Fruit fly (Drosophila melanogaster): Measurements from ENCODE around the gene Galk.

Gene Galk

DNA sequence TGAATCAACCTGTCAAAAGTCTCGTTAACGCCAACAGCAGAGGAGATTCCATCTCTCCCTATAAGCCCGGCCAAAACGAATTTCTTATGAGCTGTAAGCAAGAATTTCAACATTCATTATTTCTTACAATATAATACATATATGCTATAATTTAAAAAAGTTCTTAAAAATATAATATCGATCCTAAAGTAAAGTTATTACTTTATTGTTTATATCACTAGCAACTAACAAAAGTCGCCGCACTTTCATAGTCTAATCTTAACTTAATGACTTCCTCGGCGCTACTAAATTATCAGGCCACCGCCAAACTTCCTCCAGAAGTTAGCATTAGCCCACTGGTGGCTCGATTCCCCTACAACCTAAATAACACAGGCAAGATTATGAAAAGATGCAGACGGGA is 47.6 kb upstream of the Galk start (continued):
- TF ChIP-seq N (GFP tag; optimal IDR thresholded peaks at IDR 0.05), result no peak
- no peak for TF ChIP-seq GATAd (GFP tag; optimal IDR thresholded peaks at IDR 0.05)
- peak; percentile 76 for TF ChIP-seq Sp1 (GFP tag; optimal IDR thresholded peaks at IDR 0.05)
- peak in 1 of 2 experiments; percentile 68 for TF ChIP-seq foxo (GFP tag; optimal IDR thresholded peaks at IDR 0.05)

- TF ChIP-seq h (GFP tag; optimal IDR thresholded peaks at IDR 0.05), result peak; percentile 30
- peak; percentile 25 for TF ChIP-seq rgr (GFP tag; optimal IDR thresholded peaks at IDR 0.05)
- peak; percentile 30 for TF ChIP-seq Myc (optimal IDR thresholded peaks at IDR 0.05)
- no peak for TF ChIP-seq lola (GFP tag; optimal IDR thresholded peaks at IDR 0.05)
- peak; percentile 8 for TF ChIP-seq ey (GFP tag; optimal IDR thresholded peaks at IDR 0.05)
- TF ChIP-seq psq (GFP tag; optimal IDR thresholded peaks at IDR 0.05), result no peak
- peak; percentile 29 for TF ChIP-seq Sp1 (GFP tag; optimal IDR thresholded peaks at IDR 0.05)
- TF ChIP-seq fru (GFP tag; optimal IDR thresholded peaks at IDR 0.05), result peak; percentile 11
- TF ChIP-seq HLH106 (tag; optimal IDR thresholded peaks at IDR 0.05), result peak; percentile 2
- TF ChIP-seq OdsH (GFP tag; optimal IDR thresholded peaks at IDR 0.05), result peak; percentile 6
Measured at dm6 chr3L:9032871-9033270, 47.0 kb upstream of the Galk start.

dm6 chr3L:9029183-9029789 is 43.4 kb upstream of the Galk start:
- no peak for TF ChIP-seq Hnf4 (GFP tag; optimal IDR thresholded peaks at IDR 0.05)
- TF ChIP-seq usp (GFP tag; optimal IDR thresholded peaks at IDR 0.05), result no peak
- TF ChIP-seq dl (GFP tag; optimal IDR thresholded peaks at IDR 0.05; ENCODE audit: insufficient read depth in 1 of 2, partially characterized antibody in 2 of 2), result no peak
- no peak for TF ChIP-seq brk (GFP tag; optimal IDR thresholded peaks at IDR 0.05)
- no peak for TF ChIP-seq tai (GFP tag; optimal IDR thresholded peaks at IDR 0.05)
- no peak for TF ChIP-seq woc (GFP tag; optimal IDR thresholded peaks at IDR 0.05)

- TF ChIP-seq Hr78 (GFP tag; optimal IDR thresholded peaks at IDR 0.05), result no peak
- TF ChIP-seq brk (GFP tag; optimal IDR thresholded peaks at IDR 0.05), result no peak
- TF ChIP-seq dmrt93B (GFP tag; optimal IDR thresholded peaks at IDR 0.05), result no peak
- TF ChIP-seq Hr83 (GFP tag; optimal IDR thresholded peaks at IDR 0.05; ENCODE audit: poor library complexity, severe bottlenecking), result no peak
- TF ChIP-seq Abd-B (GFP tag; optimal IDR thresholded peaks at IDR 0.05), result no peak
- no peak for TF ChIP-seq pan (optimal IDR thresholded peaks at IDR 0.05)
- TF ChIP-seq dl (GFP tag; optimal IDR thresholded peaks at IDR 0.05; ENCODE audit: insufficient read depth in 1 of 2, partially characterized antibody in 2 of 2), result no peak
- no peak for TF ChIP-seq ey (GFP tag; optimal IDR thresholded peaks at IDR 0.05)
- TF ChIP-seq N (GFP tag; optimal IDR thresholded peaks at IDR 0.05), result no peak
Measured at dm6 chr3L:9028057-9028456, 42.2 kb upstream of the Galk start.

DNA sequence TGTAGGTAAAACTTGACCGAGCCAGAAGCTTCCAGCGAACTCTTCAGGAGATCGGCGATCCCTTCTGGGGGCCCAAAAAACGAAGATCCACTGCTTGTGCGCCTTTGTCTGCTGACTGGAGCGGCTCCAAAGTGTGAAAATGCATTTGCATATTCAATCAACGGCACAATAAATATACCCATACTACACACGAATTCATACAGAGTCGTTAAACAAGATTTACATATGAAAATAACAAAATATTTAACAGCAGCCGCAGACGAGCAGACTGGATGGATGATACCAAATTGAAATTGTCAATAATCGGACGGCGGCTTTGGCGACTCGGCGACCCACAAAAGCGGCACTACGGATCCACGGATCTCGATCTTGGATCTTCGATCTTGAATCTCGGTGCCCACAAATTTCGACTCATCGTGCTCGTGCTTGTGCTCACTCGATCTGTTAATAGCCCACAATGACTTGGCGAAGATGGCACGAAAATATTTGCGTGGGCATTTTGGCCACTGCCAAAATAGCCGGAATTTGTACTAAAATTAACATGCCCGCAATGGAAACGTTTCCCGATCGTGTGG is 41.3 kb upstream of the Galk start:
- TF ChIP-seq Sp1 (GFP tag; optimal IDR thresholded peaks at IDR 0.05) (no peak), pan (optimal IDR thresholded peaks at IDR 0.05) (no peak), lola (GFP tag; optimal IDR thresholded peaks at IDR 0.05) (no peak), dl (GFP tag; optimal IDR thresholded peaks at IDR 0.05; ENCODE audit: insufficient read depth in 1 of 2, partially characterized antibody in 2 of 2) (no peak), GATAd (GFP tag; optimal IDR thresholded peaks at IDR 0.05) (no peak), Jra (GFP tag; optimal IDR thresholded peaks at IDR 0.05) (no peak), dmrt93B (GFP tag; optimal IDR thresholded peaks at IDR 0.05) (no peak), Dif (GFP tag; optimal IDR thresholded peaks at IDR 0.05; ENCODE audit: partially characterized antibody) (no peak), ey (GFP tag; optimal IDR thresholded peaks at IDR 0.05) (no peak), jim (GFP tag; optimal IDR thresholded peaks at IDR 0.05) (no peak), dsf (GFP tag; optimal IDR thresholded peaks at IDR 0.05; ENCODE audit: borderline replicate concordance) (no peak), h (GFP tag; optimal IDR thresholded peaks at IDR 0.05) (no peak), rgr (GFP tag; optimal IDR thresholded peaks at IDR 0.05) (no peak), Mio (GFP tag; optimal IDR thresholded peaks at IDR 0.05) (no peak), N (GFP tag; optimal IDR thresholded peaks at IDR 0.05) (no peak)

- peak; percentile 12 for TF ChIP-seq woc (GFP tag; optimal IDR thresholded peaks at IDR 0.05)
- no peak for TF ChIP-seq fru (GFP tag; optimal IDR thresholded peaks at IDR 0.05)
Measured at dm6 chr3L:9026568-9026967, 40.7 kb upstream of the Galk start.
